Worm (Caenorhabditis elegans): Measurements from ENCODE around the gene W02D7.12.

- TF ChIP-seq nhr-25 (tag; optimal IDR thresholded peaks at IDR 0.05) (no peak), ceh-28 (tag; optimal IDR thresholded peaks at IDR 0.05) (no peak), eor-1 (tag; optimal IDR thresholded peaks at IDR 0.05) (no peak), ztf-11 (tag; optimal IDR thresholded peaks at IDR 0.05) (no peak), ama-1 (optimal IDR thresholded peaks at IDR 0.05) (no peak), fkh-10 (GFP tag; optimal IDR thresholded peaks at IDR 0.05) (no peak), tbx-2 (tag; optimal IDR thresholded peaks at IDR 0.05) (no peak), zag-1 (tag; optimal IDR thresholded peaks at IDR 0.05) (no peak), nhr-11 (tag; optimal IDR thresholded peaks at IDR 0.05) (no peak), R02D3.7 (tag; optimal IDR thresholded peaks at IDR 0.05) (no peak), nhr-237 (tag; optimal IDR thresholded peaks at IDR 0.05) (no peak), fos-1 (tag; optimal IDR thresholded peaks at IDR 0.05) (no peak), aly-2 (tag; optimal IDR thresholded peaks at IDR 0.05) (no peak), snpc-4 (tag; optimal IDR thresholded peaks at IDR 0.05) (no peak)
Observed at ce11 chrV:8263466-8263865, 47.8 kb upstream of the W02D7.12 start, which contains the start of gene C16D9.8.

Measured in whole organism, L3 larva.